Fruit fly (Drosophila melanogaster) whole organism, embryonic: ENCODE results near the gene CG17325.

Source experiments
- ATbp ChIP-seq: fragments of 200-800 bp; sonication (Bioruptor generic); optimal IDR thresholded peaks from 2 replicates; lab custom pipeline; 2017; ENCODE audit warnings: missing biosample characterization, mild to moderate bottlenecking, missing genetic modification characterization, missing genetic modification reagents
- Antp ChIP-seq: fragments of 200-800 bp; sonication (Bioruptor generic); optimal IDR thresholded peaks from 3 replicates; lab custom pipeline; 2016; ENCODE audit warnings: missing biosample characterization, missing genetic modification characterization
- B-H1 ChIP-seq: fragments of 200-800 bp; sonication (Bioruptor generic); IDR thresholded peaks from 3 replicates; pipeline ENCODE4 v1.3.6; 2022; ENCODE audit warnings: missing biosample characterization, missing genetic modification characterization
- CG10462 ChIP-seq: fragments of 200-800 bp; sonication (Bioruptor generic); optimal IDR thresholded peaks from 2 replicates; lab custom pipeline; 2016; ENCODE audit warnings: missing biosample characterization, missing genetic modification characterization
- CG10959 ChIP-seq: fragments of 200-800 bp; sonication (Bioruptor generic); IDR thresholded peaks from 2 replicates; pipeline ENCODE4 v1.3.6; 2022; ENCODE audit warnings: missing biosample characterization, missing genetic modification characterization
- CG11398 ChIP-seq: fragments of 200-800 bp; sonication (Bioruptor generic); optimal IDR thresholded peaks from 2 replicates; lab custom pipeline; 2016; ENCODE audit warnings: missing biosample characterization, missing genetic modification characterization
- CG17186 ChIP-seq: fragments of 200-800 bp; sonication (Bioruptor generic); optimal IDR thresholded peaks from 3 replicates; lab custom pipeline; 2017; ENCODE audit warnings: missing biosample characterization, missing genetic modification reagents, missing genetic modification characterization
- CG31441 ChIP-seq: fragments of 200-800 bp; sonication (Bioruptor generic); IDR thresholded peaks from 2 replicates; pipeline ENCODE4 v1.3.6; 2022; ENCODE audit warnings: missing biosample characterization, missing genetic modification characterization
- CG34422 ChIP-seq: fragments of 200-800 bp; sonication (Bioruptor generic); IDR thresholded peaks from 3 replicates; pipeline ENCODE4 v1.3.6; 2022; ENCODE audit warnings: missing biosample characterization, missing genetic modification characterization
- CG3847 ChIP-seq: fragments of 200-800 bp; sonication (Bioruptor generic); IDR thresholded peaks from 2 replicates; pipeline ENCODE4 v1.3.6; 2022; ENCODE audit warnings: missing biosample characterization, missing genetic modification characterization
- CG4707 ChIP-seq: fragments of 200-800 bp; sonication (Bioruptor generic); optimal IDR thresholded peaks from 2 replicates; lab custom pipeline; 2018; ENCODE audit warnings: missing biosample characterization, mild to moderate bottlenecking, missing genetic modification characterization, moderate library complexity
- CG4730 ChIP-seq: fragments of 200-800 bp; sonication (Bioruptor generic); IDR thresholded peaks from 2 replicates; pipeline ENCODE4 v1.3.6; 2022; ENCODE audit warnings: missing biosample characterization, missing genetic modification characterization
- CG6272 ChIP-seq: fragments of 200-800 bp; sonication (Bioruptor generic); IDR thresholded peaks from 2 replicates; pipeline ENCODE4 v1.3.6; 2022; ENCODE audit warnings: missing biosample characterization, missing genetic modification characterization
- CG6654 ChIP-seq: fragments of 200-800 bp; sonication (Bioruptor generic); optimal IDR thresholded peaks from 2 replicates; lab custom pipeline; 2017; ENCODE audit warnings: missing biosample characterization, mild to moderate bottlenecking, missing genetic modification characterization
- CG6689 ChIP-seq: fragments of 200-800 bp; sonication (Bioruptor generic); IDR thresholded peaks from 2 replicates; pipeline ENCODE4 v1.3.6; 2022; ENCODE audit warnings: missing biosample characterization, missing genetic modification characterization
- CG6765 ChIP-seq: fragments of 200-800 bp; sonication (Bioruptor generic); optimal IDR thresholded peaks from 3 replicates; lab custom pipeline; 2017; ENCODE audit warnings: missing biosample characterization, mild to moderate bottlenecking, missing genetic modification characterization
- CG7271 ChIP-seq: fragments of 200-800 bp; sonication (Bioruptor generic); optimal IDR thresholded peaks from 2 replicates; lab custom pipeline; 2018; ENCODE audit warnings: missing biosample characterization, mild to moderate bottlenecking, missing genetic modification characterization, moderate library complexity
- CG7372 ChIP-seq: fragments of 200-800 bp; sonication (Bioruptor generic); IDR thresholded peaks from 2 replicates; pipeline ENCODE4 v1.3.6; 2022; ENCODE audit warnings: missing biosample characterization, missing genetic modification characterization
- CG7928 ChIP-seq: fragments of 200-800 bp; sonication (Bioruptor generic); optimal IDR thresholded peaks from 2 replicates; lab custom pipeline; 2017; ENCODE audit warnings: missing biosample characterization, mild to moderate bottlenecking, missing genetic modification characterization
- CG8359 ChIP-seq: fragments of 200-800 bp; sonication (Bioruptor generic); optimal IDR thresholded peaks from 2 replicates; lab custom pipeline; 2017; ENCODE audit warnings: missing biosample characterization, mild to moderate bottlenecking, missing genetic modification characterization, borderline replicate concordance
- Dek ChIP-seq: fragments of 200-800 bp; sonication (Bioruptor generic); optimal IDR thresholded peaks from 3 replicates; lab custom pipeline; 2019; ENCODE audit warnings: missing biosample characterization, mild to moderate bottlenecking, missing genetic modification characterization, moderate library complexity
- Dref ChIP-seq: fragments of 200-800 bp; sonication (Bioruptor generic); IDR thresholded peaks from 2 replicates; pipeline ENCODE4 v1.3.6; 2022; ENCODE audit warnings: missing biosample characterization, missing genetic modification characterization
- Ets97D ChIP-seq: fragments of 200-800 bp; sonication (Bioruptor generic); optimal IDR thresholded peaks from 3 replicates; lab custom pipeline; 2016; ENCODE audit warnings: missing biosample characterization, missing genetic modification characterization
- Fer3 ChIP-seq: fragments of 200-800 bp; sonication (Bioruptor generic); optimal IDR thresholded peaks from 2 replicates; lab custom pipeline; 2018; ENCODE audit warnings: missing biosample characterization, mild to moderate bottlenecking, missing genetic modification characterization, moderate library complexity
- Gug ChIP-seq: fragments of 200-800 bp; sonication (Bioruptor generic); IDR thresholded peaks from 4 replicates; pipeline ENCODE4 v1.3.6; 2022; ENCODE audit warnings: missing biosample characterization, missing genetic modification characterization
- Hr78 ChIP-seq, 2 experiments: fragments of 200-800 bp in 1 of 2; fragments of >200 bp in 1 of 2; sonication (Bioruptor generic) in 1 of 2; optimal IDR thresholded peaks; 2 replicates each; lab custom pipeline; 2017 to 2019; ENCODE audit warnings: missing biosample characterization in 2 of 2, missing genetic modification characterization in 2 of 2, mild to moderate bottlenecking in 1 of 2, moderate library complexity in 1 of 2
- NFAT ChIP-seq: fragments of 200-800 bp; sonication (Bioruptor generic); IDR thresholded peaks from 2 replicates; pipeline ENCODE4 v1.3.6; 2022; ENCODE audit warnings: missing biosample characterization, missing genetic modification characterization
- Sin3A ChIP-seq: fragments of >200 bp; optimal IDR thresholded peaks from 2 replicates; lab custom pipeline; 2018
- Spps ChIP-seq: fragments of 200-800 bp; sonication (Bioruptor generic); optimal IDR thresholded peaks from 2 replicates; lab custom pipeline; 2018; ENCODE audit warnings: missing biosample characterization, mild to moderate bottlenecking, missing genetic modification characterization
- Sry-β ChIP-seq: fragments of 200-800 bp; sonication (Bioruptor generic); optimal IDR thresholded peaks from 2 replicates; lab custom pipeline; 2018; ENCODE audit warnings: missing biosample characterization, mild to moderate bottlenecking, missing genetic modification characterization, moderate library complexity
- Sry-δ ChIP-seq: fragments of 200-800 bp; sonication (Bioruptor generic); optimal IDR thresholded peaks from 2 replicates; lab custom pipeline; 2016; ENCODE audit warnings: missing biosample characterization, missing genetic modification characterization
- Stat92E ChIP-seq, 3 experiments: fragments of >200 bp in 2 of 3; fragments of 200-800 bp in 1 of 3; sonication (Bioruptor generic) in 1 of 3; optimal IDR thresholded peaks; 2 replicates each; lab custom pipeline; 2017 to 2019; ENCODE audit warnings: missing biosample characterization in 3 of 3, missing genetic modification characterization in 3 of 3, mild to moderate bottlenecking in 1 of 3, moderate library complexity in 1 of 3
- ab ChIP-seq: fragments of 200-800 bp; sonication (Bioruptor generic); optimal IDR thresholded peaks from 2 replicates; lab custom pipeline; 2016; ENCODE audit warnings: missing biosample characterization, missing genetic modification characterization
- aop ChIP-seq: fragments of 200-800 bp; sonication (Bioruptor generic); IDR thresholded peaks from 2 replicates; pipeline ENCODE4 v1.3.6; 2022; ENCODE audit warnings: missing biosample characterization, missing genetic modification characterization
- bsh ChIP-seq, 2 experiments: fragments of 200-800 bp; sonication (Bioruptor generic); optimal IDR thresholded peaks; 2 replicates each; lab custom pipeline; 2017 to 2018; ENCODE audit warnings: mild to moderate bottlenecking in 2 of 2, missing biosample characterization in 2 of 2, missing genetic modification characterization in 2 of 2, moderate library complexity in 1 of 2
- chinmo ChIP-seq: fragments of 200-800 bp; sonication (Bioruptor generic); IDR thresholded peaks from 4 replicates; pipeline ENCODE4 v1.3.6; 2022; ENCODE audit warnings: missing biosample characterization, missing genetic modification characterization; ENCODE audit not compliant: partially characterized antibody
- ci ChIP-seq: fragments of 200-800 bp; sonication (Bioruptor generic); IDR thresholded peaks from 3 replicates; pipeline ENCODE4 v1.3.6; 2022; ENCODE audit warnings: missing biosample characterization, missing genetic modification characterization
- crp ChIP-seq, 2 experiments: fragments of 200-800 bp; sonication (Bioruptor generic); optimal IDR thresholded peaks; 2 replicates in 1 of 2; 3 replicates in 1 of 2; lab custom pipeline; 2017; ENCODE audit warnings: missing biosample characterization in 2 of 2, missing genetic modification characterization in 2 of 2, mild to moderate bottlenecking in 1 of 2, moderate library complexity in 1 of 2
- dm ChIP-seq: fragments of 200-800 bp; sonication (Bioruptor generic); optimal IDR thresholded peaks from 3 replicates; lab custom pipeline; 2016; ENCODE audit warnings: missing biosample characterization, missing genetic modification characterization
- gcm ChIP-seq: fragments of 200-800 bp; sonication (Bioruptor generic); optimal IDR thresholded peaks from 2 replicates; lab custom pipeline; 2019; ENCODE audit warnings: missing biosample characterization, mild to moderate bottlenecking, missing genetic modification characterization, moderate library complexity
- gcm2 ChIP-seq: fragments of 200-800 bp; sonication (Bioruptor generic); optimal IDR thresholded peaks from 2 replicates; lab custom pipeline; 2016; ENCODE audit warnings: missing biosample characterization, missing genetic modification characterization
- ken ChIP-seq: fragments of 200-800 bp; sonication (Bioruptor generic); IDR thresholded peaks from 3 replicates; pipeline ENCODE4 v1.3.6; 2022; ENCODE audit warnings: missing biosample characterization, missing genetic modification characterization
- lola ChIP-seq, 3 experiments: fragments of >200 bp in 2 of 3; fragments of 200-800 bp in 1 of 3; sonication (Bioruptor generic) in 1 of 3; optimal IDR thresholded peaks; 2 replicates each; lab custom pipeline; 2017 to 2019; ENCODE audit warnings: missing biosample characterization in 3 of 3, missing genetic modification characterization in 3 of 3, mild to moderate bottlenecking in 1 of 3, moderate library complexity in 1 of 3
- org-1 ChIP-seq: fragments of 200-800 bp; sonication (Bioruptor generic); optimal IDR thresholded peaks from 2 replicates; lab custom pipeline; 2017; ENCODE audit warnings: missing biosample characterization, missing genetic modification characterization
- otp ChIP-seq: fragments of 200-800 bp; sonication (Bioruptor generic); IDR thresholded peaks from 3 replicates; pipeline ENCODE4, ENCODE4 v1.3.6; 2022; ENCODE audit warnings: missing biosample characterization, missing genetic modification characterization
- peb ChIP-seq: fragments of 200-800 bp; sonication (Bioruptor generic); IDR thresholded peaks from 2 replicates; pipeline ENCODE4 v1.3.6; 2022; ENCODE audit warnings: missing biosample characterization, missing genetic modification characterization
- row ChIP-seq: fragments of 200-800 bp; sonication (Bioruptor generic); IDR thresholded peaks from 3 replicates; pipeline ENCODE4 v1.3.6; 2022; ENCODE audit warnings: missing biosample characterization, missing genetic modification characterization
- slp2 ChIP-seq: fragments of 200-800 bp; sonication (Bioruptor generic); optimal IDR thresholded peaks from 2 replicates; lab custom pipeline; 2016; ENCODE audit warnings: missing biosample characterization, missing genetic modification characterization
- tio ChIP-seq: fragments of 200-800 bp; sonication (Bioruptor generic); optimal IDR thresholded peaks from 2 replicates; lab custom pipeline; 2017; ENCODE audit warnings: missing biosample characterization, missing genetic modification characterization, inconsistent platforms
- unpg ChIP-seq: fragments of 200-800 bp; sonication (Bioruptor generic); optimal IDR thresholded peaks from 3 replicates; lab custom pipeline; 2018; ENCODE audit warnings: missing biosample characterization, mild to moderate bottlenecking, missing genetic modification characterization, moderate library complexity
- yki ChIP-seq: fragments of >200 bp; optimal IDR thresholded peaks from 3 replicates; lab custom pipeline; 2018

Gene CG17325

DNA sequence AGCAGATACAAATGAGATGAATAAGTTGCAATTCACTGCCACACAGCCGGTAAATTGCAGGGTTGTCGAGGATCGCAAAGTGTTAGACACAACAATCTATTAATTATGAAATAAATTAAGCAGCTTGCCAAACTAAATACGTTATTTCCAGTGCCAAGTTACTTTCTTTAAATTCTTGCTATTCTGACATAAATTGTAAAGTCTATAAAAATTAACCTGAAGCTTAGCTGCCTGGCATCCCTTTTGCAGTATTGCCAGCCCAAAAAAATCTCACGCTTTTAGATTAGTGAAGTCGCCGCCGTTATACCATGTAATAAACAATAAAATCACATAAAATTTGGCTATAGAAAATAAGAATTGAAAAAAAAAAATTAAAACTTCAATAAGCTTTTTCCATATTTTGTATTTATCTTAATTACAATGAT lies 45.2 kb downstream of the CG17325 start (continued):
- peak; percentile 85 for TF ChIP-seq gcm2 (GFP tag; lab: Kevin White, UChicago)
- TF ChIP-seq peb, result peak; percentile 81
- no peak for TF ChIP-seq aop (GFP tag; lab: Robert Waterston, UW)
- TF ChIP-seq Dek, result peak; percentile 88
- peak; percentile 64 for TF ChIP-seq CG7271 (tag; lab: Kevin White, UChicago)
- peak; percentile 77 for TF ChIP-seq dm
- peak; percentile 86 for TF ChIP-seq Gug (GFP tag; lab: Robert Waterston, UW)
- peak; percentile 83 for TF ChIP-seq CG10959 (GFP tag; lab: Robert Waterston, UW)
- TF ChIP-seq slp2 (GFP tag; lab: Kevin White, UChicago), result peak; percentile 75
- TF ChIP-seq chinmo (GFP tag; lab: Robert Waterston, UW), result no peak
- TF ChIP-seq CG6272 (GFP tag; lab: Robert Waterston, UW), result peak; percentile 87
- peak; percentile 68 for TF ChIP-seq CG8359 (GFP tag; lab: Kevin White, UChicago)
- peak; percentile 89 for TF ChIP-seq CG31441 (GFP tag; lab: Robert Waterston, UW)
- TF ChIP-seq tio (GFP tag; lab: Kevin White, UChicago), result peak; percentile 89
- TF ChIP-seq CG6765 (GFP tag; lab: Kevin White, UChicago), result peak; percentile 81
- peak; percentile 82 for TF ChIP-seq CG4707 (GFP tag; lab: Kevin White, UChicago)
- peak; percentile 92 for TF ChIP-seq Fer3 (tag; lab: Kevin White, UChicago)
- peak; percentile 63 for TF ChIP-seq ab
- TF ChIP-seq Antp (GFP tag; lab: Kevin White, UChicago), result peak; percentile 69
- TF ChIP-seq row (GFP tag; lab: Robert Waterston, UW), result peak; percentile 97
- TF ChIP-seq Stat92E (GFP tag; optimal IDR thresholded peaks at IDR 0.05; lab: Kevin White, UChicago), result no peak
- TF ChIP-seq Hr78 (GFP tag; optimal IDR thresholded peaks at IDR 0.05; lab: Kevin White, UChicago), result no peak
- TF ChIP-seq CG6689 (GFP tag; lab: Robert Waterston, UW), result peak; percentile 92
- peak; percentile 91 for TF ChIP-seq ATbp (GFP tag; lab: Kevin White, UChicago)
- TF ChIP-seq crp (GFP tag; optimal IDR thresholded peaks at IDR 0.05; lab: Kevin White, UChicago), result peak in 1 of 2 experiments; percentile 71
- TF ChIP-seq CG7928 (GFP tag; lab: Kevin White, UChicago), result peak; percentile 72
- TF ChIP-seq CG6654 (GFP tag; lab: Kevin White, UChicago), result peak; percentile 79
- no peak for TF ChIP-seq Sin3A (lab: Kevin White, UChicago)
- TF ChIP-seq Sry-δ, result peak; percentile 44
- peak; percentile 94 for TF ChIP-seq ken (GFP tag; lab: Robert Waterston, UW)
- peak; percentile 93 for TF ChIP-seq CG34422 (GFP tag; lab: Robert Waterston, UW)
- TF ChIP-seq NFAT (GFP tag; lab: Robert Waterston, UW), result peak; percentile 88
- TF ChIP-seq yki (lab: Kevin White, UChicago), result no peak
- peak; percentile 60 for TF ChIP-seq Ets97D (GFP tag; lab: Kevin White, UChicago)
- peak in 1 of 3 experiments; percentile 79 for TF ChIP-seq lola (GFP tag; optimal IDR thresholded peaks at IDR 0.05; lab: Kevin White, UChicago)
- TF ChIP-seq unpg (GFP tag; lab: Kevin White, UChicago), result peak; percentile 95
- peak; percentile 91 for TF ChIP-seq CG7372 (GFP tag; lab: Robert Waterston, UW)
- peak; percentile 89 for TF ChIP-seq gcm (GFP tag; lab: Kevin White, UChicago)
- peak; percentile 82 for TF ChIP-seq B-H1
- peak; percentile 67 for TF ChIP-seq Sry-β
- peak; percentile 81 for TF ChIP-seq Spps (tag; lab: Kevin White, UChicago)
- peak; percentile 87 for TF ChIP-seq CG4730
- TF ChIP-seq otp (GFP tag; lab: Robert Waterston, UW), result peak; percentile 92
- peak; percentile 85 for TF ChIP-seq CG10462 (GFP tag; lab: Kevin White, UChicago)
- TF ChIP-seq Dref (GFP tag; lab: Robert Waterston, UW), result no peak
- TF ChIP-seq org-1, result peak; percentile 83
- peak; percentile 91 for TF ChIP-seq CG3847 (GFP tag; lab: Robert Waterston, UW)
- TF ChIP-seq CG17186 (GFP tag; lab: Kevin White, UChicago), result peak; percentile 40
- TF ChIP-seq ci (GFP tag; lab: Robert Waterston, UW), result peak; percentile 96
- TF ChIP-seq bsh (GFP tag; optimal IDR thresholded peaks at IDR 0.05; lab: Kevin White, UChicago), result peak; percentile 83 to 95
- peak; percentile 86 for TF ChIP-seq CG11398 (GFP tag; lab: Kevin White, UChicago)
